Worm (Caenorhabditis elegans) whole organism, late embryonic: Measurements from ENCODE around the gene sec-61.A.

Experiments used
- C38D4.7 ChIP-seq: fragments of 200-800 bp; sonication (Bioruptor generic); optimal IDR thresholded peaks from 2 replicates; lab custom pipeline; 2018; ENCODE audit warnings: mild to moderate bottlenecking, missing genetic modification characterization, moderate library complexity, missing compliant biosample characterization
- F13H6.1 ChIP-seq: sonication (generic microtip); optimal IDR thresholded peaks from 2 replicates; lab custom pipeline; 2016; ENCODE audit warnings: missing genetic modification characterization, missing compliant biosample characterization
- K02D7.2 ChIP-seq: sonication (generic microtip); optimal IDR thresholded peaks from 2 replicates; lab custom pipeline; 2017; ENCODE audit warnings: mild to moderate bottlenecking, missing genetic modification characterization, missing compliant biosample characterization
- Y22D7AL.16 ChIP-seq: sonication (generic microtip); optimal IDR thresholded peaks from 2 replicates; lab custom pipeline; 2016; ENCODE audit warnings: missing genetic modification characterization, missing compliant biosample characterization
- ahr-1 ChIP-seq: sonication (generic microtip); optimal IDR thresholded peaks from 2 replicates; lab custom pipeline; 2016; ENCODE audit warnings: missing genetic modification characterization, missing compliant biosample characterization
- ceh-14 ChIP-seq: sonication (generic microtip); optimal IDR thresholded peaks from 2 replicates; lab custom pipeline; 2016; ENCODE audit warnings: missing genotype, missing genetic modification characterization, missing compliant biosample characterization
- ceh-2 ChIP-seq: sonication (generic microtip); optimal IDR thresholded peaks from 2 replicates; lab custom pipeline; 2016; ENCODE audit warnings: missing genotype, missing genetic modification characterization, missing compliant biosample characterization
- ceh-24 ChIP-seq: sonication (generic microtip); optimal IDR thresholded peaks from 2 replicates; lab custom pipeline; 2016; ENCODE audit warnings: mild to moderate bottlenecking, missing genetic modification characterization, missing compliant biosample characterization
- ceh-30 ChIP-seq: fragments of 150-350 bp; optimal IDR thresholded peaks from 2 replicates; lab custom pipeline; 2014; ENCODE audit warnings: missing biosample characterization, missing genetic modification characterization
- ceh-31 ChIP-seq: sonication (generic microtip); optimal IDR thresholded peaks from 2 replicates; lab custom pipeline; 2016; ENCODE audit warnings: missing genetic modification characterization, missing compliant biosample characterization
- ceh-34 ChIP-seq: sonication (generic microtip); optimal IDR thresholded peaks from 2 replicates; lab custom pipeline; 2016; ENCODE audit warnings: mild to moderate bottlenecking, missing genetic modification characterization, missing compliant biosample characterization
- ceh-45 ChIP-seq: fragments of 200-800 bp; sonication (Bioruptor generic); IDR thresholded peaks from 2 replicates; pipeline ENCODE4 v1.3.6; 2022; ENCODE audit warnings: missing genetic modification reagents, missing genetic modification characterization, missing compliant biosample characterization
- ceh-6 ChIP-seq: fragments of 200-800 bp; sonication (Bioruptor generic); optimal IDR thresholded peaks from 2 replicates; lab custom pipeline; 2018; ENCODE audit warnings: mild to moderate bottlenecking, missing genetic modification characterization, missing compliant biosample characterization
- dve-1 ChIP-seq: sonication (generic microtip); optimal IDR thresholded peaks from 2 replicates; lab custom pipeline; 2017; ENCODE audit warnings: antibody characterized with exemption, mild to moderate bottlenecking, missing genetic modification characterization, missing compliant biosample characterization
- elt-2 ChIP-seq: sonication (generic microtip); optimal IDR thresholded peaks from 2 replicates; lab custom pipeline; 2016; ENCODE audit warnings: missing genetic modification reagents, missing genetic modification characterization, missing compliant biosample characterization
- ets-4 ChIP-seq: sonication (generic microtip); optimal IDR thresholded peaks from 2 replicates; lab custom pipeline; 2016; ENCODE audit warnings: missing genetic modification characterization, missing compliant biosample characterization
- eyg-1 ChIP-seq: sonication (generic microtip); optimal IDR thresholded peaks from 2 replicates; lab custom pipeline; 2016; ENCODE audit warnings: missing genotype, missing genetic modification characterization, missing compliant biosample characterization
- fax-1 ChIP-seq: sonication (generic microtip); optimal IDR thresholded peaks from 2 replicates; lab custom pipeline; 2016; ENCODE audit warnings: missing genotype, missing genetic modification characterization, missing compliant biosample characterization
- fkh-10 ChIP-seq: fragments of 150-350 bp; optimal IDR thresholded peaks from 2 replicates; lab custom pipeline; 2014; ENCODE audit warnings: missing biosample characterization, missing genetic modification reagents, missing genetic modification characterization
- fkh-6 ChIP-seq: sonication (generic microtip); optimal IDR thresholded peaks from 2 replicates; lab custom pipeline; 2016; ENCODE audit warnings: missing genetic modification characterization, missing compliant biosample characterization
- gmeb-2 ChIP-seq: sonication (generic microtip); optimal IDR thresholded peaks from 2 replicates; lab custom pipeline; 2016; ENCODE audit warnings: missing genetic modification characterization, inconsistent platforms, missing compliant biosample characterization
- hlh-15 ChIP-seq: sonication (generic microtip); optimal IDR thresholded peaks from 2 replicates; lab custom pipeline; 2016; ENCODE audit warnings: missing genetic modification characterization, missing compliant biosample characterization
- hlh-30 ChIP-seq: sonication (generic microtip); optimal IDR thresholded peaks from 2 replicates; lab custom pipeline; 2017; ENCODE audit warnings: antibody characterized with exemption, missing genetic modification characterization, missing compliant biosample characterization; ENCODE audit not compliant: insufficient read depth
- hlh-6 ChIP-seq: sonication (generic microtip); optimal IDR thresholded peaks from 2 replicates; lab custom pipeline; 2016; ENCODE audit warnings: missing genotype, missing genetic modification characterization, missing compliant biosample characterization
- lim-6 ChIP-seq: sonication (generic microtip); optimal IDR thresholded peaks from 2 replicates; lab custom pipeline; 2016; ENCODE audit warnings: missing genetic modification characterization, missing compliant biosample characterization
- nfya-1 ChIP-seq: sonication (generic microtip); optimal IDR thresholded peaks from 2 replicates; lab custom pipeline; 2017; ENCODE audit warnings: missing genetic modification characterization, mild to moderate bottlenecking, missing compliant biosample characterization, antibody characterized with exemption, moderate library complexity
- nhr-232 ChIP-seq: sonication (generic microtip); optimal IDR thresholded peaks from 2 replicates; lab custom pipeline; 2016; ENCODE audit warnings: missing genetic modification characterization, missing compliant biosample characterization
- npax-4 ChIP-seq: sonication (generic microtip); optimal IDR thresholded peaks from 2 replicates; lab custom pipeline; 2016; ENCODE audit warnings: missing genetic modification characterization, missing compliant biosample characterization
- odd-2 ChIP-seq: sonication (generic microtip); optimal IDR thresholded peaks from 2 replicates; lab custom pipeline; 2017; ENCODE audit warnings: antibody characterized with exemption, mild to moderate bottlenecking, missing genetic modification characterization, missing compliant biosample characterization
- pha-2 ChIP-seq: sonication (generic microtip); optimal IDR thresholded peaks from 2 replicates; lab custom pipeline; 2017; ENCODE audit warnings: mild to moderate bottlenecking, missing genetic modification characterization, missing compliant biosample characterization
- pqm-1 ChIP-seq: sonication (generic microtip); optimal IDR thresholded peaks from 2 replicates; lab custom pipeline; 2016; ENCODE audit warnings: missing genetic modification characterization, missing compliant biosample characterization
- pros-1 ChIP-seq: fragments of 150-350 bp; optimal IDR thresholded peaks from 2 replicates; lab custom pipeline; 2014; ENCODE audit warnings: missing biosample characterization, missing genetic modification reagents, missing genetic modification characterization
- ref-2 ChIP-seq: sonication (generic microtip); optimal IDR thresholded peaks from 2 replicates; lab custom pipeline; 2016; ENCODE audit warnings: missing genetic modification characterization, missing compliant biosample characterization
- rnt-1 ChIP-seq: sonication (generic microtip); optimal IDR thresholded peaks from 2 replicates; lab custom pipeline; 2016; ENCODE audit warnings: missing genetic modification characterization, missing compliant biosample characterization
- sdc-2 ChIP-seq: sonication (generic microtip); optimal IDR thresholded peaks from 2 replicates; lab custom pipeline; 2016; ENCODE audit warnings: missing genotype, missing genetic modification characterization, missing compliant biosample characterization
- sox-2 ChIP-seq: fragments of 200-800 bp; sonication (Bioruptor generic); IDR thresholded peaks from 2 replicates; pipeline ENCODE4 v1.3.6; 2022; ENCODE audit warnings: missing genetic modification reagents, missing genetic modification characterization, missing compliant biosample characterization
- sox-4 ChIP-seq: sonication (generic microtip); optimal IDR thresholded peaks from 2 replicates; lab custom pipeline; 2017; ENCODE audit warnings: mild to moderate bottlenecking, missing genetic modification characterization, inconsistent platforms, missing compliant biosample characterization
- tbx-2 ChIP-seq: sonication (generic microtip); optimal IDR thresholded peaks from 2 replicates; lab custom pipeline; 2016; ENCODE audit warnings: missing genetic modification characterization, missing compliant biosample characterization
- ttx-3 ChIP-seq: sonication (generic microtip); optimal IDR thresholded peaks from 2 replicates; lab custom pipeline; 2016; ENCODE audit warnings: missing genetic modification reagents, missing genetic modification characterization, missing compliant biosample characterization

Gene sec-61.A

DNA sequence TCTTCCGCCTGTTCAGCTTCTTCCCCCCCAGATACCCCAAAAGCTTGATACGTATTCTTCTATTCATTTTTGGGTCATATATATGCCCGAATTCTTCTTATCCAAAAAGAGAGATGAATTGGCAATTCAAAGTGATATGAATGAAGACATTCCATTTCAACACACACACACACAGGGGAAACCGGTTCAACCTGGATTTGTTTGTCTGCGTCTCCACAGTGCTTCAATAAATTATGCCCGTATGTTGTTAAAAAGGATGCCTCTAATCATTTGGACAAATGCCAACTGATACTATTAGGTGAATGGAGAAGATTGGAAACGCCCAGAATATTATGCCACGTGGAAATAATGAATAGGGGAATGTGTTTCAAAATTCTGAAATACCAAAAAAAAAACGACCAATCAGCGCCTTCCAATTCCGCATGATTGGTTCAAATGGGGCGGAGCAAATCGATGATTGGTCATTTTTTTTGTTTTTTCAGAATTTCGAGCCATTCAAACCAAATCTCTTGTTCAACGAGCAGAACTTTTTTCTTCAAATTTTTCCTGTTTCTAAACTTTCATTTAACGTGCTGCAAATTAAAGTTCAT, 44.9 kb upstream of the sec-61.A start:
- no peak for TF ChIP-seq ref-2
- peak; percentile 75 for TF ChIP-seq nfya-1

DNA sequence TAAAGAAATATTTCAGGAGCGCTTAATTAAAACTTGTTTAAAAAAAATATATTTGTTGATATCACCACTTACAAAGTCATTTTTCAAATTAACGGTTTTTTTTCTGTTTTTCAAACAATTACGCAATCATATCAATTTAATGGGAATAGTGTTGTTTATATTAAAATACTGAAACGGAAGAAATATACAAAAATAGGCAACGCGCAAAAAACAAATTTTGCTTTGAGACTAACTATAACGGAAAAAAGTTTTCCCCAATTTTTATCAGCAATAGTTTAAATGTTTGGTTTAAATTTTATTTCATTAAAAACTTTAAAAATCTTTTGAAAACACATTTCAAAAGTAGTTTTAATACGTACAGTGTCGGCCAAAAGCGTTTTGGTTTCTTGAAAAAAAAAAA, 43.5 kb upstream of the sec-61.A start:
- TF ChIP-seq ceh-24 (tag; lab: Kevin White, UChicago) (no peak), tbx-2 (no peak), nhr-232 (tag; lab: Kevin White, UChicago) (no peak), hlh-15 (no peak), npax-4 (tag; lab: Kevin White, UChicago) (no peak), K02D7.2 (no peak), sox-2 (GFP tag; lab: Robert Waterston, UW) (no peak), lim-6 (tag; lab: Kevin White, UChicago) (no peak), ttx-3 (tag; lab: Kevin White, UChicago) (no peak), ceh-2 (tag; lab: Kevin White, UChicago) (no peak), fkh-10 (no peak), pqm-1 (tag; lab: Kevin White, UChicago) (no peak), dve-1 (tag; lab: Kevin White, UChicago) (no peak), odd-2 (no peak), ceh-45 (GFP tag; lab: Robert Waterston, UW) (no peak), ahr-1 (tag; lab: Kevin White, UChicago) (no peak), hlh-30 (tag; lab: Kevin White, UChicago) (no peak), C38D4.7 (GFP tag; lab: Kevin White, UChicago) (no peak)

DNA sequence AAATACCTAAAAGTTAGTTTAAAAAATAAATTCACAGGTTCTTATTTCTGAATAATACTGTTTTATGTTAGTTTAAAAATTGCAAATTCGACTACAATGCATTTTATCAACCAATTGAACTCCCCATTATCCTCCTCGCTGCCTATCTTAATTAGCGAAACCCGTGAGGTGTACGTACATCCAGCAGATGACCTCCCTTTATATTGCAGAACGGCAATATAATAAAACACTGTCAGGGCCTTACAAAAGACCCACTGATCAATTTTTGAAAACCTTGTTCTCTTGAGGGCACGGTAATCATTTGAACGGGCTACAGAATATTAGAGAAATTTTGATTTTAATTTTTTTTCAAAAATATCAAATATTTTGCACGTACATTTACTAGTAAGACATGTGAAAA, 39.5 kb upstream of the sec-61.A start:
- TF ChIP-seq ets-4 (tag; lab: Kevin White, UChicago) (no peak), ceh-31 (tag; lab: Kevin White, UChicago) (no peak), ceh-30 (tag; lab: Kevin White, UChicago) (no peak), sox-4 (tag; lab: Kevin White, UChicago) (no peak), hlh-30 (tag; lab: Kevin White, UChicago) (no peak), fax-1 (no peak), ceh-6 (GFP tag; lab: Kevin White, UChicago) (no peak), pha-2 (no peak), lim-6 (tag; lab: Kevin White, UChicago) (no peak), tbx-2 (no peak), gmeb-2 (no peak), nfya-1 (no peak), F13H6.1 (tag; lab: Kevin White, UChicago) (no peak), rnt-1 (no peak), hlh-6 (tag; lab: Kevin White, UChicago) (no peak)

DNA sequence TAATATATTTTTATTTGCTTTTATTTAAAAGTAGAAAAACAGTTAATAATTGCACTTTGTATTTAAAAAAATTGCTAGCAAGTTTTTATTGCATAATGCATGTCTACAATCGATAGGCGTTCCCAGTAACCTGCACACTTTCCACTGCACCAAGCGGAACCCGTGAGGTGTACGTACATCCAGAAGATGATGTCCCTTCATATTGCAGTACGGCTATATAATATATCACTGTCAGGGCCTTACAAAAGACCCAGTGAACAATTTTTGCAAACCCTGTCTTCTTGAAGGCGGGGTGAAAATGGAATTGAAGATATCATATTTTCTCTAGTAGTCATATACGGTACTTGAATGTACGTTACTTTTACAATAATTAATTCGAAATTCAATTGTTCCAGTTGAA, 38.7 kb upstream of the sec-61.A start:
- TF ChIP-seq ceh-34 (tag; lab: Kevin White, UChicago): no peak
- TF ChIP-seq pros-1: no peak
- no peak for TF ChIP-seq elt-2 (tag; lab: Kevin White, UChicago)
- no peak for TF ChIP-seq ceh-31 (tag; lab: Kevin White, UChicago)
- no peak for TF ChIP-seq gmeb-2
- no peak for TF ChIP-seq K02D7.2
- no peak for TF ChIP-seq dve-1 (tag; lab: Kevin White, UChicago)
- no peak for TF ChIP-seq ceh-14 (tag; lab: Kevin White, UChicago)
- no peak for TF ChIP-seq fkh-6 (tag; lab: Kevin White, UChicago)
- no peak for TF ChIP-seq eyg-1 (tag; lab: Kevin White, UChicago)
- no peak for TF ChIP-seq Y22D7AL.16 (tag; lab: Kevin White, UChicago)
- TF ChIP-seq sdc-2 (tag; lab: Kevin White, UChicago): no peak
- TF ChIP-seq ceh-45 (GFP tag; lab: Robert Waterston, UW): no peak
- TF ChIP-seq npax-4 (tag; lab: Kevin White, UChicago): no peak
- TF ChIP-seq sox-2 (GFP tag; lab: Robert Waterston, UW): no peak
